Worm (Caenorhabditis elegans): ENCODE measurements around the gene B0304.4.

B0304.4 gene

DNA sequence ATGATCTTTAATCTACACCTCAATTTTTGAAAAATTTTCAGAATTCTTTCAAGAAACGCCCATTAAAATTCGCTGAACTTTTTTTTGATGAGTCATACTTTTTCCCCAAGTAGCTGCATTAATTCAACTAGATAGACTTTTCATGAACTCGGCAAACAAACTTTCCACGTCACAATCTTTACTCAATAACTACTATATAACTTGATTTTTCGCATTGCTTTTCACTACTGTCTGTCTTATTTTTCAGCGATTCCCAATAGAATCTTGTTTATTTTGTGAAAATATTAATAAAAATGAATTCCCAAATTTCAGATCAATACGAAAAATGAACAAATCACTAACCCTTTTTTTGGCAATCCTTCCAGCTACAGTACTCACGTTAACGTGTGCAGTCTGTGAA, 44.7 kb downstream of the B0304.4 start, which contains the start of gene T05C1.1:
Gene T05C1.1, plus strand, starts transcription at position 301 of the 400 bp plus-strand sequence.
- TF ChIP-seq unc-55 (GFP tag; optimal IDR thresholded peaks at IDR 0.05), result no peak
- TF ChIP-seq nhr-23 (tag; optimal IDR thresholded peaks at IDR 0.05), result no peak
- no peak for TF ChIP-seq ceh-16 (tag; optimal IDR thresholded peaks at IDR 0.05)
- TF ChIP-seq ZK546.5 (tag; optimal IDR thresholded peaks at IDR 0.05), result no peak
- TF ChIP-seq elt-1 (tag; optimal IDR thresholded peaks at IDR 0.05), result no peak
- TF ChIP-seq nhr-12 (tag; optimal IDR thresholded peaks at IDR 0.05), result no peak
- no peak for TF ChIP-seq nhr-25 (tag; optimal IDR thresholded peaks at IDR 0.05)
- no peak for TF ChIP-seq fos-1 (tag; optimal IDR thresholded peaks at IDR 0.05)
- no peak for TF ChIP-seq ceh-82 (tag; optimal IDR thresholded peaks at IDR 0.05)
- no peak for TF ChIP-seq gmeb-1 (tag; optimal IDR thresholded peaks at IDR 0.05)
- TF ChIP-seq crh-2 (tag; optimal IDR thresholded peaks at IDR 0.05), result no peak
- no peak for TF ChIP-seq elt-3 (tag; optimal IDR thresholded peaks at IDR 0.05)
- no peak for TF ChIP-seq nhr-237 (tag; optimal IDR thresholded peaks at IDR 0.05)
- no peak for TF ChIP-seq lin-11 (tag; optimal IDR thresholded peaks at IDR 0.05)
- TF ChIP-seq ztf-11 (tag; optimal IDR thresholded peaks at IDR 0.05), result no peak
- TF ChIP-seq Y55F3AM.14 (GFP tag; optimal IDR thresholded peaks at IDR 0.05), result no peak
- no peak for TF ChIP-seq lin-39 (tag; optimal IDR thresholded peaks at IDR 0.05)
- TF ChIP-seq nhr-77 (tag; optimal IDR thresholded peaks at IDR 0.05), result no peak

- TF ChIP-seq nhr-77 (tag; optimal IDR thresholded peaks at IDR 0.05), result no peak
- no peak for TF ChIP-seq crh-2 (tag; optimal IDR thresholded peaks at IDR 0.05)
- TF ChIP-seq nhr-237 (tag; optimal IDR thresholded peaks at IDR 0.05), result no peak
- TF ChIP-seq aly-2 (tag; optimal IDR thresholded peaks at IDR 0.05), result no peak
- no peak for TF ChIP-seq peb-1 (tag; optimal IDR thresholded peaks at IDR 0.05)
- TF ChIP-seq ztf-4 (tag; optimal IDR thresholded peaks at IDR 0.05), result no peak
- no peak for TF ChIP-seq nhr-23 (tag; optimal IDR thresholded peaks at IDR 0.05)
- TF ChIP-seq elt-1 (tag; optimal IDR thresholded peaks at IDR 0.05), result no peak
- TF ChIP-seq unc-62 (GFP tag; optimal IDR thresholded peaks at IDR 0.05), result no peak
- no peak for TF ChIP-seq lin-39 (tag; optimal IDR thresholded peaks at IDR 0.05)
- TF ChIP-seq lin-13 (GFP tag; optimal IDR thresholded peaks at IDR 0.05), result no peak
- TF ChIP-seq ceh-82 (tag; optimal IDR thresholded peaks at IDR 0.05), result no peak
- TF ChIP-seq egl-27 (tag; optimal IDR thresholded peaks at IDR 0.05), result no peak
- TF ChIP-seq ztf-11 (tag; optimal IDR thresholded peaks at IDR 0.05), result no peak
- no peak for TF ChIP-seq lsy-2 (tag; optimal IDR thresholded peaks at IDR 0.05)
- no peak for TF ChIP-seq nhr-12 (tag; optimal IDR thresholded peaks at IDR 0.05)
- TF ChIP-seq alr-1 (tag; optimal IDR thresholded peaks at IDR 0.05), result no peak
These were observed 48.9 kb downstream of the B0304.4 start for ce11 chrII:4474005-4474655.
